Worm (Caenorhabditis elegans) whole organism, L4 larva: Measurements from ENCODE around the gene arx-2.

Experiments used
- F10B5.3 ChIP-seq: sonication (generic microtip); optimal IDR thresholded peaks from 2 replicates; lab custom pipeline; 2016; ENCODE audit warnings: mild to moderate bottlenecking, missing genetic modification characterization, missing compliant biosample characterization
- F44E2.7 ChIP-seq: fragments of 200-800 bp; sonication (Bioruptor generic); IDR thresholded peaks from 2 replicates; pipeline ENCODE4 v2.1.2; 2022; ENCODE audit warnings: missing genetic modification characterization, missing compliant biosample characterization
- F49E8.2 ChIP-seq: sonication (generic microtip); optimal IDR thresholded peaks from 2 replicates; lab custom pipeline; 2016; ENCODE audit warnings: missing compliant biosample characterization, mild to moderate bottlenecking, missing genetic modification characterization, borderline replicate concordance
- T20F7.1 ChIP-seq: fragments of 200-800 bp; sonication (Bioruptor generic); optimal IDR thresholded peaks from 2 replicates; lab custom pipeline; 2018; ENCODE audit warnings: mild to moderate bottlenecking, missing genetic modification characterization, missing compliant biosample characterization
- Y105C5A.15 ChIP-seq: fragments of 200-800 bp; sonication (Bioruptor generic); IDR thresholded peaks from 2 replicates; pipeline ENCODE4 v1.3.6; 2022; ENCODE audit warnings: missing genetic modification characterization, missing compliant biosample characterization
- Y48G9A.11 ChIP-seq: fragments of 200-800 bp; sonication (Bioruptor generic); IDR thresholded peaks from 2 replicates; pipeline ENCODE4 v1.3.6; 2022; ENCODE audit warnings: missing genetic modification reagents, missing genetic modification characterization, missing compliant biosample characterization
- Y75B8A.6 ChIP-seq: fragments of 200-800 bp; sonication (Bioruptor generic); IDR thresholded peaks from 2 replicates; pipeline ENCODE4 v1.3.6; 2022; ENCODE audit warnings: missing genetic modification reagents, missing genetic modification characterization, missing compliant biosample characterization
- ZK546.5 ChIP-seq, 2 experiments: sonication (generic microtip); optimal IDR thresholded peaks; 2 replicates each; lab custom pipeline; 2017; ENCODE audit warnings: missing biosample characterization in 2 of 2, missing genetic modification characterization in 2 of 2
- aly-2 ChIP-seq: sonication (generic microtip); optimal IDR thresholded peaks from 2 replicates; lab custom pipeline; 2018; ENCODE audit warnings: missing biosample characterization, missing genetic modification characterization
- attf-4 ChIP-seq: sonication (generic microtip); optimal IDR thresholded peaks from 3 replicates; lab custom pipeline; 2017; ENCODE audit warnings: missing biosample characterization, missing genetic modification characterization
- ceh-20 ChIP-seq: fragments of 200-800 bp; sonication (Bioruptor generic); IDR thresholded peaks from 2 replicates; pipeline ENCODE4 v1.3.6; 2022; ENCODE audit warnings: missing genetic modification reagents, missing genetic modification characterization, missing compliant biosample characterization
- ceh-44 ChIP-seq: fragments of 200-800 bp; sonication (Bioruptor generic); IDR thresholded peaks from 2 replicates; pipeline ENCODE4 v1.3.6; 2022; ENCODE audit warnings: missing genetic modification reagents, missing genetic modification characterization, missing compliant biosample characterization
- ces-1 ChIP-seq: fragments of 150-350 bp; sonication (generic microtip); optimal IDR thresholded peaks from 4 replicates; lab custom pipeline; 2014; ENCODE audit warnings: missing biosample characterization, missing genetic modification reagents, missing genetic modification characterization
- dmd-9 ChIP-seq: fragments of 200-800 bp; sonication (Bioruptor generic); IDR thresholded peaks from 2 replicates; pipeline ENCODE4 v1.3.6; 2022; ENCODE audit warnings: missing genetic modification reagents, missing genetic modification characterization, missing compliant biosample characterization
- dpl-1 ChIP-seq: fragments of 150-350 bp; optimal IDR thresholded peaks from 2 replicates; lab custom pipeline; 2014; ENCODE audit warnings: missing biosample characterization, missing genetic modification reagents, missing genetic modification characterization
- dve-1 ChIP-seq: sonication (generic microtip); optimal IDR thresholded peaks from 2 replicates; lab custom pipeline; 2017; ENCODE audit warnings: antibody characterized with exemption, mild to moderate bottlenecking, missing genetic modification characterization, missing compliant biosample characterization; ENCODE audit not compliant: insufficient read depth
- fos-1 ChIP-seq: fragments of 150-350 bp; optimal IDR thresholded peaks from 2 replicates; lab custom pipeline; 2014; ENCODE audit warnings: missing biosample characterization, missing genetic modification characterization
- hlh-30 ChIP-seq: sonication (generic microtip); optimal IDR thresholded peaks from 2 replicates; lab custom pipeline; 2017; ENCODE audit warnings: antibody characterized with exemption, mild to moderate bottlenecking, missing genetic modification characterization, missing compliant biosample characterization; ENCODE audit not compliant: insufficient read depth
- hmg-1.1 ChIP-seq: fragments of 200-800 bp; sonication (Bioruptor generic); IDR thresholded peaks from 2 replicates; pipeline ENCODE4 v1.3.6; 2022; ENCODE audit warnings: missing genetic modification reagents, missing genetic modification characterization, missing compliant biosample characterization
- jun-1 ChIP-seq: fragments of 150-350 bp; optimal IDR thresholded peaks from 2 replicates; lab custom pipeline; 2014; ENCODE audit warnings: missing biosample characterization, missing genetic modification reagents, missing genetic modification characterization
- lim-7 ChIP-seq: fragments of 200-800 bp; sonication (Bioruptor generic); IDR thresholded peaks from 2 replicates; pipeline ENCODE4 v1.3.6; 2022; ENCODE audit warnings: missing genetic modification characterization, missing compliant biosample characterization
- lin-38 ChIP-seq: fragments of 200-800 bp; sonication (Bioruptor generic); IDR thresholded peaks from 2 replicates; pipeline ENCODE4 v1.3.6; 2022; ENCODE audit warnings: missing genetic modification reagents, missing genetic modification characterization, missing compliant biosample characterization
- lin-39 ChIP-seq: fragments of 150-350 bp; optimal IDR thresholded peaks from 2 replicates; lab custom pipeline; 2014; ENCODE audit warnings: missing biosample characterization, missing genetic modification reagents, missing genetic modification characterization
- lir-3 ChIP-seq: sonication (generic microtip); optimal IDR thresholded peaks from 2 replicates; lab custom pipeline; 2016; ENCODE audit warnings: mild to moderate bottlenecking, missing genetic modification characterization, missing compliant biosample characterization
- lsy-2 ChIP-seq, 2 experiments: fragments of 150-350 bp in 1 of 2; sonication (generic microtip) in 1 of 2; optimal IDR thresholded peaks; 2 replicates each; lab custom pipeline; 2014 to 2017; ENCODE audit warnings: missing biosample characterization in 2 of 2, missing genetic modification characterization in 2 of 2
- madf-5 ChIP-seq, 2 experiments: fragments of 200-800 bp; sonication (Bioruptor generic); IDR thresholded peaks; 2 replicates each; pipeline ENCODE4 v1.3.6; 2022; ENCODE audit warnings: missing compliant biosample characterization in 2 of 2, missing genetic modification characterization in 2 of 2
- mep-1 ChIP-seq: fragments of 150-350 bp; sonication (generic microtip); optimal IDR thresholded peaks from 3 replicates; lab custom pipeline; 2014; ENCODE audit warnings: missing biosample characterization, missing genetic modification characterization
- mes-2 ChIP-seq: sonication (generic microtip); optimal IDR thresholded peaks from 2 replicates; lab custom pipeline; 2016; ENCODE audit warnings: missing genotype, mild to moderate bottlenecking, missing genetic modification characterization, missing compliant biosample characterization; ENCODE audit not compliant: poor library complexity, severe bottlenecking
- nhr-102 ChIP-seq: sonication (generic microtip); optimal IDR thresholded peaks from 2 replicates; lab custom pipeline; 2016; ENCODE audit warnings: mild to moderate bottlenecking, missing genetic modification characterization, moderate library complexity, missing compliant biosample characterization
- nhr-111 ChIP-seq: fragments of 200-800 bp; sonication (Bioruptor generic); optimal IDR thresholded peaks from 2 replicates; lab custom pipeline; 2018; ENCODE audit warnings: mild to moderate bottlenecking, missing genetic modification characterization, missing compliant biosample characterization
- nhr-237 ChIP-seq: sonication (generic microtip); optimal IDR thresholded peaks from 2 replicates; lab custom pipeline; 2017; ENCODE audit warnings: missing biosample characterization, missing genetic modification characterization
- nhr-28 ChIP-seq: fragments of 150-350 bp; optimal IDR thresholded peaks from 2 replicates; lab custom pipeline; 2014; ENCODE audit warnings: missing biosample characterization, missing genetic modification characterization
- nhr-41 ChIP-seq: fragments of 200-800 bp; sonication (Bioruptor generic); IDR thresholded peaks from 2 replicates; pipeline ENCODE4 v1.3.6; 2022; ENCODE audit warnings: missing genetic modification reagents, missing genetic modification characterization, missing compliant biosample characterization
- nhr-48 ChIP-seq: sonication (generic microtip); optimal IDR thresholded peaks from 2 replicates; lab custom pipeline; 2016; ENCODE audit warnings: mild to moderate bottlenecking, missing genetic modification characterization, missing compliant biosample characterization
- nhr-6 ChIP-seq: fragments of 150-350 bp; optimal IDR thresholded peaks from 2 replicates; lab custom pipeline; 2014; ENCODE audit warnings: missing biosample characterization, missing genetic modification characterization
- nhr-77 ChIP-seq: fragments of 150-350 bp; optimal IDR thresholded peaks from 2 replicates; lab custom pipeline; 2014; ENCODE audit warnings: missing biosample characterization, missing genetic modification characterization
- pqm-1 ChIP-seq: sonication (generic microtip); optimal IDR thresholded peaks from 2 replicates; lab custom pipeline; 2017; ENCODE audit warnings: missing biosample characterization, missing genetic modification characterization
- saeg-2 ChIP-seq: fragments of 200-800 bp; sonication (Bioruptor generic); IDR thresholded peaks from 2 replicates; pipeline ENCODE4 v1.3.6; 2022; ENCODE audit warnings: missing genetic modification reagents, missing genetic modification characterization, missing compliant biosample characterization
- sdz-12 ChIP-seq: fragments of 200-800 bp; sonication (Bioruptor generic); optimal IDR thresholded peaks from 2 replicates; lab custom pipeline; 2018; ENCODE audit warnings: mild to moderate bottlenecking, missing genetic modification characterization, missing compliant biosample characterization
- set-16 ChIP-seq: fragments of 200-800 bp; sonication (Bioruptor generic); IDR thresholded peaks from 2 replicates; pipeline ENCODE4 v1.3.6; 2022; ENCODE audit warnings: missing genetic modification reagents, missing genetic modification characterization, missing compliant biosample characterization
- snpc-4 ChIP-seq: fragments of 150-350 bp; optimal IDR thresholded peaks from 2 replicates; lab custom pipeline; 2014; ENCODE audit warnings: missing biosample characterization, missing genetic modification characterization
- spr-1 ChIP-seq: sonication (generic microtip); optimal IDR thresholded peaks from 2 replicates; lab custom pipeline; 2016; ENCODE audit warnings: mild to moderate bottlenecking, missing genetic modification characterization, missing compliant biosample characterization
- spr-3 ChIP-seq: fragments of 200-800 bp; sonication (Bioruptor generic); optimal IDR thresholded peaks from 2 replicates; lab custom pipeline; 2018; ENCODE audit warnings: mild to moderate bottlenecking, missing genetic modification characterization, missing compliant biosample characterization
- unc-130 ChIP-seq: sonication (generic microtip); optimal IDR thresholded peaks from 2 replicates; lab custom pipeline; 2016; ENCODE audit warnings: missing genetic modification reagents, missing genetic modification characterization, missing compliant biosample characterization
- unc-39 ChIP-seq: sonication (generic microtip); optimal IDR thresholded peaks from 2 replicates; lab custom pipeline; 2017; ENCODE audit warnings: missing biosample characterization, missing genetic modification characterization
- unc-62 ChIP-seq, 3 experiments: fragments of 150-350 bp in 1 of 3; sonication (generic microtip); optimal IDR thresholded peaks in 2 of 3; peaks in 1 of 3; 1 replicate in 1 of 3; 2 replicates in 2 of 3; lab custom pipeline; 2014 to 2017; ENCODE audit warnings: missing biosample characterization in 3 of 3, missing genetic modification characterization in 3 of 3, missing genetic modification reagents in 3 of 3, missing genotype in 1 of 3
- zag-1 ChIP-seq: fragments of 150-350 bp; optimal IDR thresholded peaks from 2 replicates; lab custom pipeline; 2014; ENCODE audit warnings: missing biosample characterization, missing genetic modification characterization

arx-2 gene

ce11 chrV:10338305-10338992 lies at the start of gene arx-2:
Gene arx-2, minus strand, starts transcription at chrV:10338355.
- TF ChIP-seq ceh-20 (GFP tag; lab: Robert Waterston, UW) (no peak), ceh-44 (GFP tag; lab: Robert Waterston, UW) (no peak), dpl-1 (GFP tag; lab: Kevin White, UChicago) (peak; percentile 49), nhr-41 (GFP tag; lab: Robert Waterston, UW) (no peak), Y105C5A.15 (GFP tag; lab: Robert Waterston, UW) (no peak), Y75B8A.6 (GFP tag; lab: Robert Waterston, UW) (no peak), hlh-30 (tag; lab: Kevin White, UChicago) (peak; percentile 29), set-16 (GFP tag; lab: Robert Waterston, UW) (no peak), lim-7 (GFP tag; lab: Robert Waterston, UW) (no peak), snpc-4 (tag; lab: Kevin White, UChicago) (no peak), aly-2 (tag; lab: Kevin White, UChicago) (no peak), nhr-28 (tag; lab: Kevin White, UChicago) (peak; percentile 64), mes-2 (tag; lab: Kevin White, UChicago) (peak; percentile 62), fos-1 (no peak), ces-1 (GFP tag; lab: Kevin White, UChicago) (no peak), nhr-48 (no peak), dve-1 (peak; percentile 41), spr-1 (no peak), hmg-1.1 (GFP tag; lab: Robert Waterston, UW) (no peak), madf-5 (GFP tag; IDR thresholded peaks at IDR 0.05; lab: Robert Waterston, UW) (no peak), lsy-2 (tag; optimal IDR thresholded peaks at IDR 0.05; lab: Kevin White, UChicago) (peak in 1 of 2 experiments; percentile 61), sdz-12 (GFP tag; lab: Kevin White, UChicago) (no peak), dmd-9 (GFP tag; lab: Robert Waterston, UW) (no peak), jun-1 (no peak), attf-4 (tag; lab: Kevin White, UChicago) (no peak), lin-39 (tag; lab: Kevin White, UChicago) (no peak), nhr-237 (tag; lab: Kevin White, UChicago) (no peak), lir-3 (tag; lab: Kevin White, UChicago) (no peak), F49E8.2 (tag; lab: Kevin White, UChicago) (no peak), unc-39 (tag; lab: Kevin White, UChicago) (no peak), F10B5.3 (no peak), nhr-77 (tag; lab: Kevin White, UChicago) (peak; percentile 53), T20F7.1 (GFP tag; lab: Kevin White, UChicago) (peak; percentile 27), nhr-6 (no peak), lin-38 (peak; percentile 87), pqm-1 (tag; lab: Kevin White, UChicago) (no peak), F44E2.7 (no peak), unc-130 (GFP tag; lab: Kevin White, UChicago) (peak; percentile 3), nhr-102 (tag; lab: Kevin White, UChicago) (no peak), spr-3 (GFP tag; lab: Kevin White, UChicago) (no peak), ZK546.5 (tag; optimal IDR thresholded peaks at IDR 0.05; lab: Kevin White, UChicago) (no peak), saeg-2 (GFP tag; lab: Robert Waterston, UW) (no peak), mep-1 (tag; lab: Kevin White, UChicago) (peak; percentile 56), Y48G9A.11 (GFP tag; lab: Robert Waterston, UW) (no peak), unc-62 (GFP tag; optimal IDR thresholded peaks at IDR 0.05 in 1 of 2; lab: Kevin White, UChicago) (no peak), unc-62 (tag; optimal IDR thresholded peaks at IDR 0.05; lab: Kevin White, UChicago) (no peak), zag-1 (tag; lab: Kevin White, UChicago) (no peak), nhr-111 (GFP tag; lab: Kevin White, UChicago) (no peak)
